Worm (Caenorhabditis elegans): Measurements from ENCODE around the gene C35C5.10.
A peak's percentile ranks its signal among the peaks of the same experiment; 100 is the strongest.

The C35C5.10 gene

ce11 chrX:11556194-11556739 is at the start of gene C35C5.10:
TSS of gene C35C5.10 (plus strand) at chrX:11556244.
- TF ChIP-seq pqm-1 (tag; optimal IDR thresholded peaks at IDR 0.05) (peak; percentile 32), lin-15B (tag; optimal IDR thresholded peaks at IDR 0.05) (no peak), elt-2 (tag; optimal IDR thresholded peaks at IDR 0.05) (peak; percentile 70), nhr-85 (tag) (no peak), ama-1 (optimal IDR thresholded peaks at IDR 0.05) (no peak), aly-2 (tag; optimal IDR thresholded peaks at IDR 0.05) (no peak), sup-37 (GFP tag; optimal IDR thresholded peaks at IDR 0.05) (no peak), nhr-237 (tag; optimal IDR thresholded peaks at IDR 0.05) (no peak)

DNA sequence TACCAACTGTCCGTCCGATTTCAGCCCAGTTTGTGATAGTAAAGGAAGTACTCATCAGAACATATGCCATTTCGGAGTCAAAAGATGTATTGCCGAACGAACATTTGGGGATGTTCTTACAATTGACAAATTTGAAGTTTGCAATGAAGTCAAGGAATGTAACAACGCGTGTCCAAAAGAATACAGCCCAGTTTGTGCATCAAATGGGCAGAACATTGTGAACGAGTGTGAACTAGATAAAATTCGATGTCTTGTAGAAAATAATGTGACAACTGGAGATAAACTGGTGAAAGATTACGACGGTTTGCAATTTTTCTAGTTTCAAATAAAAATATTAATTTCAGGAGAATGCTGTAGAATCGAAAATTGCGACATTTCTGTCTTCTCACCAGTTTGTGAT is 48.2 kb upstream of the C35C5.10 start:
- TF ChIP-seq nhr-11 (tag; optimal IDR thresholded peaks at IDR 0.05): no peak

DNA sequence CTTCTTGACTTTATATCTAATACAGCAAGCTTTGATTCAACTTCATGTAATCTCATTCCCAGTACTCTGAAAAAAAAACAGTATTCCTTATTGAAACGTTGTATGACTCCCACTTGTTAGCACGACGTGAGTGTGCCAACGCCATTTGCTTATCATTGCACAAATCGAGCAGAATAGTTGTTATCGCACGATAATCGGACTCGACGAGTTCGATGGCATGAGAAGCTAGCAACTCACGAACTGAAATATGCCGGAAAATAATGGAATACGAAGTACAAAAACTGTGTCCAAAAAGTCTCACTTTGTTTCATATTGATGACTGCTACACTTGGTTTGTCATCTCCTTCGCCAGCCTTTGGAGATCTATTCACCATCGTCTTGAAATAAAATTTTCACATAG is 46.5 kb upstream of the C35C5.10 start:
- TF ChIP-seq pqm-1 (tag; optimal IDR thresholded peaks at IDR 0.05) (peak; percentile 17), ceh-82 (tag; optimal IDR thresholded peaks at IDR 0.05) (no peak), sup-37 (GFP tag; optimal IDR thresholded peaks at IDR 0.05) (no peak), lin-14 (GFP tag; optimal IDR thresholded peaks at IDR 0.05) (peak; percentile 18), efl-1 (optimal IDR thresholded peaks at IDR 0.05) (no peak), efl-1 (GFP tag; optimal IDR thresholded peaks at IDR 0.05 in 1 of 2) (peak in 1 of 2 experiments; percentile 43), lin-35 (GFP tag; optimal IDR thresholded peaks at IDR 0.05) (peak in 1 of 2 experiments; percentile 19), elt-2 (tag; optimal IDR thresholded peaks at IDR 0.05) (peak; percentile 80)

DNA sequence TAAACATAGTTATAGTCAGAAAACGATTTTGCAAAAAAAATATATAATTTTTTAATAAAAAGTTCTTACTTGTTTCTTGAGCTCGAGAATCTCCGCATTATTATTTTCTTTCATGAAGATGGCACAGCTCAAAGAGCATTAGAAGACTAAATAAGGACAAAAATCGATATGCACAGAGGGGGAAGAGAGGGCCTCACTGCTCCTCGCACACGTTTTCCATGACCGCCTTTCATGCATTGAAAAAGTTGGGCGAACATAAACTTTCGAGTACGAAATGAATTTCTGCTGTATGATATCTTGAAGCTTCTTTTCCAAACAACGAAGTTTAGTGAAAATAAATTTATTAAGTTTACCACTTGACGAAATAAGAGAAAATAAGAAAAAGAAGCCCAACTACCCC is 44.8 kb upstream of the C35C5.10 start, which contains the start of gene ccdc-149:
Gene ccdc-149 (minus strand): TSS at position 221 of the 400 bp plus-strand sequence.
- TF ChIP-seq lin-13 (GFP tag; optimal IDR thresholded peaks at IDR 0.05) (no peak), pqm-1 (tag; optimal IDR thresholded peaks at IDR 0.05) (no peak), nhr-47 (tag; optimal IDR thresholded peaks at IDR 0.05) (no peak), zag-1 (tag; optimal IDR thresholded peaks at IDR 0.05) (no peak), pag-3 (tag; optimal IDR thresholded peaks at IDR 0.05; ENCODE audit: borderline replicate concordance, insufficient read depth) (no peak), irx-1 (tag; optimal IDR thresholded peaks at IDR 0.05) (no peak), ztf-11 (tag; optimal IDR thresholded peaks at IDR 0.05) (no peak), dpl-1 (GFP tag; optimal IDR thresholded peaks at IDR 0.05) (no peak), C34B4.2 (tag; optimal IDR thresholded peaks at IDR 0.05) (no peak), Y116A8C.19 (tag; optimal IDR thresholded peaks at IDR 0.05; ENCODE audit: borderline replicate concordance) (no peak), snu-23 (GFP tag; optimal IDR thresholded peaks at IDR 0.05) (no peak), unc-130 (tag; optimal IDR thresholded peaks at IDR 0.05) (no peak)

DNA sequence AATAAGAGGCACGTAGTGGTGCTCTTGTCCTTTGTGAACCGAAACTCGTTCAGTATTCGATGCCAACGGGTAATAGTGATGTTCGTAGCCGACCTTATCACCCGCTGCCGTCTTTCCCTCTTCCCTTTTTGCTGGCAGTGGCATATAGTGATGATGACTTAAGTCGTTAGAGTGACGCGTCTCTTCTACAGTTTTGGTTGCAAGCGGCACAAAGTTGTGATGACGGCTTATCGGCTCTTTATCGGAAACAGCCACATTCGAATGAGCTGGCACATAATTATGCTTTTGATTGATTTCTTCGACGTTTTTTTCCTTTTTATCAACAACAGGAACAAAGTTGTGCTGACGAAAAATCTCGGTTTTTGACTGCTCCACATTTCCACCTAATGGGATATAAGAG is 40.7 kb upstream of the C35C5.10 start:
- TF ChIP-seq mdl-1 (tag; optimal IDR thresholded peaks at IDR 0.05) (peak in 1 of 2 experiments; percentile 0), nhr-90 (tag; optimal IDR thresholded peaks at IDR 0.05; ENCODE audit: poor library complexity) (peak; percentile 11), aha-1 (tag; optimal IDR thresholded peaks at IDR 0.05) (no peak), blmp-1 (tag; optimal IDR thresholded peaks at IDR 0.05) (no peak), snu-23 (GFP tag; optimal IDR thresholded peaks at IDR 0.05) (no peak), lin-14 (GFP tag; optimal IDR thresholded peaks at IDR 0.05) (peak; percentile 26), lin-35 (GFP tag; optimal IDR thresholded peaks at IDR 0.05) (peak in 1 of 2 experiments; percentile 26), nhr-11 (tag; optimal IDR thresholded peaks at IDR 0.05) (no peak), elt-2 (tag; optimal IDR thresholded peaks at IDR 0.05) (peak; percentile 94), C16A3.4 (tag; optimal IDR thresholded peaks at IDR 0.05) (no peak), hlh-4 (tag; optimal IDR thresholded peaks at IDR 0.05) (no peak), efl-3 (GFP tag; optimal IDR thresholded peaks at IDR 0.05) (no peak), pqm-1 (tag; optimal IDR thresholded peaks at IDR 0.05) (peak; percentile 36), jun-1 (tag; optimal IDR thresholded peaks at IDR 0.05) (peak; percentile 27), ama-1 (optimal IDR thresholded peaks at IDR 0.05) (no peak), isw-1 (GFP tag; IDR thresholded peaks at IDR 0.05) (no peak), tlp-1 (tag; optimal IDR thresholded peaks at IDR 0.05) (no peak)
